Worm (Caenorhabditis elegans): ENCODE data around the gene T05A7.11.

ce11 chrII:4693129-4693528, 27.9 kb upstream of the T05A7.11 start, which contains the start of gene F10G7.5:
- TF ChIP-seq mab-5 (tag; optimal IDR thresholded peaks at IDR 0.05) (no peak), blmp-1 (tag; optimal IDR thresholded peaks at IDR 0.05) (no peak), ham-2 (GFP tag; optimal IDR thresholded peaks at IDR 0.05) (no peak), lin-32 (GFP tag; optimal IDR thresholded peaks at IDR 0.05) (no peak), ces-1 (GFP tag; optimal IDR thresholded peaks at IDR 0.05) (no peak)

All from whole organism, mixed stage, embryonic.